Fruit fly (Drosophila melanogaster) whole organism: Measurements from ENCODE around the gene NimB2.

Source experiments
- CG8478 ChIP-seq: fragments of >200 bp; optimal IDR thresholded peaks from 2 replicates; lab custom pipeline; 2018; ENCODE audit warnings: inconsistent platforms
- Dll ChIP-seq: fragments of >200 bp; optimal IDR thresholded peaks from 2 replicates; lab custom pipeline; 2017
- EcR ChIP-seq, 2 experiments: fragments of >200 bp; optimal IDR thresholded peaks; 2 replicates each; lab custom pipeline; 2017; ENCODE audit warnings: missing biosample characterization in 2 of 2, missing genetic modification characterization in 2 of 2, missing genetic modification reagents in 2 of 2
- pan ChIP-seq: fragments of >200 bp; optimal IDR thresholded peaks from 2 replicates; lab custom pipeline; 2017
- psq ChIP-seq: fragments of >200 bp; optimal IDR thresholded peaks from 2 replicates; lab custom pipeline; 2017
- usp ChIP-seq: fragments of >200 bp; optimal IDR thresholded peaks from 2 replicates; lab custom pipeline; 2017; ENCODE audit warnings: missing biosample characterization, missing genetic modification characterization, mixed read lengths

NimB2 gene

dm6 chr2L:13928461-13928860 is 38.4 kb downstream of the NimB2 start:
- no peak for TF ChIP-seq CG8478 (lab: Kevin White, UChicago)
- TF ChIP-seq EcR (GFP tag; optimal IDR thresholded peaks at IDR 0.05; lab: Kevin White, UChicago) = no peak
- TF ChIP-seq psq (lab: Kevin White, UChicago) = no peak

dm6 chr2L:13925699-13926098 is 41.1 kb downstream of the NimB2 start:
- no peak for TF ChIP-seq psq (lab: Kevin White, UChicago)
- no peak for TF ChIP-seq pan
- no peak for TF ChIP-seq usp (GFP tag; lab: Kevin White, UChicago)
- no peak for TF ChIP-seq EcR (GFP tag; optimal IDR thresholded peaks at IDR 0.05; lab: Kevin White, UChicago)
- TF ChIP-seq CG8478 (lab: Kevin White, UChicago) = no peak
- no peak for TF ChIP-seq Dll

- TF ChIP-seq EcR (GFP tag; optimal IDR thresholded peaks at IDR 0.05; lab: Kevin White, UChicago) = no peak
- no peak for TF ChIP-seq Dll
- TF ChIP-seq pan = no peak
- TF ChIP-seq psq (lab: Kevin White, UChicago) = no peak
- TF ChIP-seq usp (GFP tag; lab: Kevin White, UChicago) = no peak
- TF ChIP-seq CG8478 (lab: Kevin White, UChicago) = no peak
Observed at dm6 chr2L:13923984-13924383, 42.8 kb downstream of the NimB2 start.

DNA sequence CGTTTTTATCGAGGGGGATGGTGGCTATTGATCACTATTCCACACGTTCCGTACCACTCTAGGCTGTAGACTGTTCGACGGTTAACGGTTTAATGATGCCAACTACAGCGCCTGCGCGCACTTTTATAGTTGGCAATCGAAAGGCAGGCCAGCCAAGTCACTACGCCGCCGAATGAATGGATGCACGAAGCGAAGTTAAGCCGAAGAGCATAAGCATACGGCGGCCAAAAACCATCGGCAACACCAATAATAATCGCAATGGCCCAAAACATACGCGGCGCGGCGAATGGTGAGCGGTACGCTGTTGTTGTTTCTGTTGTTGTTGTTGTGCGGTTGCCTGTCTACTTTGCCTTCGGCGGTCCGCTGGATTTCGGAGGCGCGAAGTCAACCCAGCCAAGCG is 43.4 kb downstream of the NimB2 start, which contains the start of gene Vajk1:
Vajk1 (minus strand) TSS at position 101 of the 400 bp plus-strand sequence.
- TF ChIP-seq CG8478 (lab: Kevin White, UChicago) (no peak), usp (GFP tag; lab: Kevin White, UChicago) (no peak), pan (no peak), Dll (no peak), EcR (GFP tag; optimal IDR thresholded peaks at IDR 0.05; lab: Kevin White, UChicago) (no peak), psq (lab: Kevin White, UChicago) (no peak)
